Fruit fly (Drosophila melanogaster) whole organism, prepupa: ENCODE measurements around the gene CG43755.

Experiments used
- CG10631 ChIP-seq: fragments of 200-800 bp; sonication (Bioruptor generic); optimal IDR thresholded peaks from 2 replicates; lab custom pipeline; 2016; ENCODE audit warnings: missing biosample characterization, missing genetic modification characterization
- CG10669 ChIP-seq: fragments of 200-800 bp; sonication (Bioruptor generic); optimal IDR thresholded peaks from 3 replicates; lab custom pipeline; 2018; ENCODE audit warnings: missing biosample characterization, mild to moderate bottlenecking, missing genetic modification characterization, moderate library complexity
- CG11294 ChIP-seq: fragments of 200-800 bp; sonication (Bioruptor generic); IDR thresholded peaks from 2 replicates; pipeline ENCODE4 v1.3.6; 2022; ENCODE audit warnings: missing biosample characterization, missing genetic modification characterization
- CG11762 ChIP-seq: fragments of 200-800 bp; sonication (Bioruptor generic); optimal IDR thresholded peaks from 3 replicates; lab custom pipeline; 2016; ENCODE audit warnings: missing biosample characterization, missing genetic modification characterization; ENCODE audit not compliant: insufficient read depth
- CG11902 ChIP-seq: fragments of 200-800 bp; sonication (Bioruptor generic); optimal IDR thresholded peaks from 3 replicates; lab custom pipeline; 2016; ENCODE audit warnings: missing biosample characterization, missing genetic modification characterization
- CG15336 ChIP-seq: fragments of 200-800 bp; sonication (Bioruptor generic); IDR thresholded peaks from 2 replicates; pipeline ENCODE4 v1.3.6; 2022; ENCODE audit warnings: missing biosample characterization, missing genetic modification characterization
- CG1621 ChIP-seq: fragments of 200-800 bp; sonication (Bioruptor generic); optimal IDR thresholded peaks from 3 replicates; lab custom pipeline; 2018; ENCODE audit warnings: missing biosample characterization, mild to moderate bottlenecking, missing genetic modification characterization
- CG16779 ChIP-seq: fragments of 200-800 bp; sonication (Bioruptor generic); optimal IDR thresholded peaks from 3 replicates; lab custom pipeline; 2017; ENCODE audit warnings: missing biosample characterization, mild to moderate bottlenecking, missing genetic modification characterization
- CG3032 ChIP-seq: fragments of 200-800 bp; optimal IDR thresholded peaks from 2 replicates; lab custom pipeline; 2019; ENCODE audit warnings: missing biosample characterization, mild to moderate bottlenecking, missing genetic modification characterization, moderate library complexity
- CG31627 ChIP-seq: fragments of 200-800 bp; sonication (Bioruptor generic); optimal IDR thresholded peaks from 3 replicates; lab custom pipeline; 2016; ENCODE audit warnings: missing biosample characterization, missing genetic modification characterization
- CG32006 ChIP-seq: fragments of 200-800 bp; sonication (Bioruptor generic); optimal IDR thresholded peaks from 3 replicates; lab custom pipeline; 2017; ENCODE audit warnings: missing biosample characterization, mild to moderate bottlenecking, missing genetic modification characterization
- CG34406 ChIP-seq: fragments of 200-800 bp; sonication (Bioruptor generic); optimal IDR thresholded peaks from 3 replicates; lab custom pipeline; 2016; ENCODE audit warnings: missing biosample characterization, missing genetic modification characterization
- CG3919 ChIP-seq: fragments of 200-800 bp; sonication (Bioruptor generic); optimal IDR thresholded peaks from 3 replicates; lab custom pipeline; 2016; ENCODE audit warnings: missing biosample characterization, missing genetic modification characterization
- CG4318 ChIP-seq: fragments of 200-800 bp; sonication (Bioruptor generic); optimal IDR thresholded peaks from 3 replicates; lab custom pipeline; 2017; ENCODE audit warnings: missing biosample characterization, mild to moderate bottlenecking, missing genetic modification characterization
- CG6163 ChIP-seq: fragments of 200-800 bp; sonication (Bioruptor generic); IDR thresholded peaks from 3 replicates; pipeline ENCODE4 v1.3.6; 2022; ENCODE audit warnings: missing biosample characterization, missing genetic modification characterization
- CG6792 ChIP-seq: fragments of 200-800 bp; sonication (Bioruptor generic); optimal IDR thresholded peaks from 3 replicates; lab custom pipeline; 2016; ENCODE audit warnings: missing biosample characterization, missing genetic modification characterization
- CG6808 ChIP-seq: fragments of 200-800 bp; sonication (Bioruptor generic); optimal IDR thresholded peaks from 3 replicates; lab custom pipeline; 2017; ENCODE audit warnings: missing biosample characterization, missing genetic modification characterization, mild to moderate bottlenecking, moderate library complexity, missing genetic modification reagents
- CG6854 ChIP-seq: fragments of 200-800 bp; sonication (Bioruptor generic); optimal IDR thresholded peaks from 2 replicates; lab custom pipeline; 2017; ENCODE audit warnings: missing biosample characterization, mild to moderate bottlenecking, missing genetic modification characterization
- CG8119 ChIP-seq: fragments of 200-800 bp; sonication (Bioruptor generic); IDR thresholded peaks from 3 replicates; pipeline ENCODE4 v1.3.6; 2022; ENCODE audit warnings: missing biosample characterization, missing genetic modification characterization
- CG8319 ChIP-seq: fragments of 200-800 bp; sonication (Bioruptor generic); optimal IDR thresholded peaks from 3 replicates; lab custom pipeline; 2016; ENCODE audit warnings: missing biosample characterization, missing genetic modification characterization
- CG9139 ChIP-seq: fragments of 200-800 bp; sonication (Bioruptor generic); optimal IDR thresholded peaks from 3 replicates; lab custom pipeline; 2017; ENCODE audit warnings: missing biosample characterization, mild to moderate bottlenecking, missing genetic modification characterization
- Eip75B ChIP-seq: fragments of 200-800 bp; sonication (Bioruptor generic); optimal IDR thresholded peaks from 3 replicates; lab custom pipeline; 2016; ENCODE audit warnings: missing biosample characterization, missing genetic modification characterization
- Eip78C ChIP-seq: fragments of 200-800 bp; sonication (Bioruptor generic); peaks from one replicate; lab custom pipeline; 2016; ENCODE audit warnings: missing biosample characterization, missing genetic modification characterization
- Eip93F ChIP-seq: fragments of 200-800 bp; sonication (Bioruptor generic); optimal IDR thresholded peaks from 2 replicates; lab custom pipeline; 2016; ENCODE audit warnings: missing biosample characterization, mild to moderate bottlenecking, missing genetic modification characterization
- Gug ChIP-seq: fragments of 200-800 bp; sonication (Bioruptor generic); IDR thresholded peaks from 2 replicates; pipeline ENCODE4 v1.3.6; 2022; ENCODE audit warnings: missing biosample characterization, missing genetic modification characterization
- Hr38 ChIP-seq: sonication (Bioruptor generic); optimal IDR thresholded peaks from 2 replicates; lab custom pipeline; 2016; ENCODE audit warnings: missing biosample characterization, missing genetic modification characterization
- Hr39 ChIP-seq: fragments of 200-800 bp; sonication (Bioruptor generic); optimal IDR thresholded peaks from 2 replicates; lab custom pipeline; 2016; ENCODE audit warnings: missing biosample characterization, missing genetic modification characterization
- Met ChIP-seq: fragments of 200-800 bp; sonication (Bioruptor generic); optimal IDR thresholded peaks from 3 replicates; lab custom pipeline; 2016; ENCODE audit warnings: missing biosample characterization, missing genetic modification characterization
- Smox ChIP-seq: fragments of 200-800 bp; sonication (Bioruptor generic); optimal IDR thresholded peaks from 3 replicates; lab custom pipeline; 2016; ENCODE audit warnings: missing biosample characterization, missing genetic modification characterization
- Sox102F ChIP-seq: fragments of 200-800 bp; sonication (Bioruptor generic); optimal IDR thresholded peaks from 2 replicates; lab custom pipeline; 2016; ENCODE audit warnings: missing biosample characterization, mild to moderate bottlenecking, missing genetic modification characterization
- Sox14 ChIP-seq: fragments of 200-800 bp; sonication (Bioruptor generic); optimal IDR thresholded peaks from 3 replicates; lab custom pipeline; 2016; ENCODE audit warnings: missing biosample characterization, missing genetic modification characterization
- Sox15 ChIP-seq: fragments of 200-800 bp; sonication (Bioruptor generic); optimal IDR thresholded peaks from 3 replicates; lab custom pipeline; 2016; ENCODE audit warnings: missing biosample characterization, missing genetic modification characterization
- achi ChIP-seq: fragments of 200-800 bp; sonication (Bioruptor generic); optimal IDR thresholded peaks from 3 replicates; lab custom pipeline; 2016; ENCODE audit warnings: missing biosample characterization, missing genetic modification characterization
- acj6 ChIP-seq: fragments of 200-800 bp; sonication (Bioruptor generic); optimal IDR thresholded peaks from 3 replicates; lab custom pipeline; 2016; ENCODE audit warnings: missing biosample characterization, missing genetic modification characterization
- cyc ChIP-seq: fragments of 200-800 bp; sonication (Bioruptor generic); optimal IDR thresholded peaks from 3 replicates; lab custom pipeline; 2016; ENCODE audit warnings: missing biosample characterization, missing genetic modification characterization
- dsx ChIP-seq: fragments of 200-800 bp; optimal IDR thresholded peaks from 3 replicates; lab custom pipeline; 2019; ENCODE audit warnings: missing biosample characterization, mild to moderate bottlenecking, missing genetic modification characterization, moderate library complexity; ENCODE audit not compliant: poor library complexity, severe bottlenecking
- eg ChIP-seq: fragments of 200-800 bp; sonication (Bioruptor generic); IDR thresholded peaks from 3 replicates; pipeline ENCODE4 v1.3.6; 2022; ENCODE audit warnings: missing biosample characterization, missing genetic modification characterization
- esn ChIP-seq: fragments of 200-800 bp; sonication (Bioruptor generic); optimal IDR thresholded peaks from 2 replicates; lab custom pipeline; 2016; ENCODE audit warnings: missing biosample characterization, mild to moderate bottlenecking, missing genetic modification characterization, moderate library complexity
- fd59A ChIP-seq: fragments of 200-800 bp; sonication (Bioruptor generic); optimal IDR thresholded peaks from 2 replicates; lab custom pipeline; 2017; ENCODE audit warnings: missing biosample characterization, mild to moderate bottlenecking, missing genetic modification characterization, missing genetic modification reagents
- fkh ChIP-seq: fragments of 200-800 bp; sonication (Bioruptor generic); optimal IDR thresholded peaks from 3 replicates; lab custom pipeline; 2017; ENCODE audit warnings: missing biosample characterization, mild to moderate bottlenecking, missing genetic modification characterization, moderate library complexity
- lz ChIP-seq: fragments of 200-800 bp; sonication (Bioruptor generic); optimal IDR thresholded peaks from 3 replicates; lab custom pipeline; 2016; ENCODE audit warnings: missing biosample characterization, missing genetic modification characterization
- net ChIP-seq: fragments of 200-800 bp; sonication (Bioruptor generic); optimal IDR thresholded peaks from 3 replicates; lab custom pipeline; 2016; ENCODE audit warnings: missing biosample characterization, missing genetic modification characterization
- pdm3 ChIP-seq: fragments of 200-800 bp; sonication (Bioruptor generic); optimal IDR thresholded peaks from 3 replicates; lab custom pipeline; 2016; ENCODE audit warnings: missing biosample characterization, missing genetic modification characterization
- salr ChIP-seq, 2 experiments: fragments of 200-800 bp; sonication (Bioruptor generic); optimal IDR thresholded peaks; 3 replicates each; lab custom pipeline; 2016 to 2018; ENCODE audit warnings: missing biosample characterization in 2 of 2, missing genetic modification characterization in 2 of 2, mild to moderate bottlenecking in 1 of 2
- svp ChIP-seq: fragments of 200-800 bp; sonication (Bioruptor generic); peaks from one replicate; lab custom pipeline; 2016; ENCODE audit warnings: missing biosample characterization, missing genetic modification characterization
- vri ChIP-seq: fragments of 200-800 bp; sonication (Bioruptor generic); optimal IDR thresholded peaks from 3 replicates; lab custom pipeline; 2016; ENCODE audit warnings: missing biosample characterization, mild to moderate bottlenecking, missing genetic modification characterization

The CG43755 gene

DNA sequence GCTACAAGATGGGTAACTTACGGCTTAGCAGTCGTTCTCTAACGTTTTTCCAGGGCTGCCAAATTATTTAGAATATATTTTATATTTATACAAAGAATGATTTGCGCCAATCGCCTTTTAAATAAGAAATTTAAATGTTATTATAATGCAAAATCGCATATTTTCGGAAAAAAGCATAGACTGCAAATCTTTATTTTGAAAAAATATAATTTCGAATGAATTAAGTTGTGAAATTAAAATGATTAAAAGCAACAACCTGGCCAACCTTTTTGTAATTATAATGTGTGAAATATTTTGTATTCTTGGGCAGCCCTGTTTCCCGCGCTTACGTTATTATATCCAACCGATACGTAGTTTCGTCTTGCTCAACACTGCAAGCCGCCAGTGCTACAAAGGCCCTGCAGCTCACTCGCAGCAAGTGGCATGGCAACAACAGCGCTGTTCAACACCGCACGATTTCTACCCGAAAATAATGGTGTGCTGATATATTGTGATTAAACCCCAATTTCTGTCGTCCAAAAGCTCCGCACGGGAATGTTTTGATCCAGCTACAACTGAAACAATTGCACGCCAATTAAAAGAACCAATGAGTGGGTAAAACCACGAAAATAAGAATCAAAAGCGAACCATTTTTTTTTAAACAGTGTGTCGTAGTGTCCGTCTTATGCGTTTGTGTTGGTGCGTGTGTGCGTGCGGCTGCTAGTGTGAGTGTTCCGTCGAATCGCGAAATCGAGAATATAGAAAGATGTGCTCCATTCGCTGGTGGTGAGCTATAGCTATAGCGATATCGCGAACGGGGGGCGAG, 31.9 kb downstream of the CG43755 start, which contains the start of gene Pi3K21B (continued):
- peak; percentile 61 for TF ChIP-seq CG9139 (GFP tag; lab: Kevin White, UChicago)
- TF ChIP-seq esn: peak; percentile 91
- peak; percentile 93 for TF ChIP-seq CG10631 (GFP tag; lab: Kevin White, UChicago)
- peak; percentile 87 for TF ChIP-seq Met (GFP tag; lab: Kevin White, UChicago)
- peak; percentile 92 for TF ChIP-seq CG8119 (GFP tag; lab: Robert Waterston, UW)
- peak; percentile 90 for TF ChIP-seq vri (GFP tag; lab: Kevin White, UChicago)
- TF ChIP-seq svp (GFP tag; lab: Kevin White, UChicago): peak; percentile 94
- peak; percentile 80 for TF ChIP-seq CG15336 (GFP tag; lab: Robert Waterston, UW)
- TF ChIP-seq salr (GFP tag; optimal IDR thresholded peaks at IDR 0.05; lab: Kevin White, UChicago): peak; percentile 56 to 87
- peak; percentile 80 for TF ChIP-seq CG10669 (GFP tag; lab: Kevin White, UChicago)

DNA sequence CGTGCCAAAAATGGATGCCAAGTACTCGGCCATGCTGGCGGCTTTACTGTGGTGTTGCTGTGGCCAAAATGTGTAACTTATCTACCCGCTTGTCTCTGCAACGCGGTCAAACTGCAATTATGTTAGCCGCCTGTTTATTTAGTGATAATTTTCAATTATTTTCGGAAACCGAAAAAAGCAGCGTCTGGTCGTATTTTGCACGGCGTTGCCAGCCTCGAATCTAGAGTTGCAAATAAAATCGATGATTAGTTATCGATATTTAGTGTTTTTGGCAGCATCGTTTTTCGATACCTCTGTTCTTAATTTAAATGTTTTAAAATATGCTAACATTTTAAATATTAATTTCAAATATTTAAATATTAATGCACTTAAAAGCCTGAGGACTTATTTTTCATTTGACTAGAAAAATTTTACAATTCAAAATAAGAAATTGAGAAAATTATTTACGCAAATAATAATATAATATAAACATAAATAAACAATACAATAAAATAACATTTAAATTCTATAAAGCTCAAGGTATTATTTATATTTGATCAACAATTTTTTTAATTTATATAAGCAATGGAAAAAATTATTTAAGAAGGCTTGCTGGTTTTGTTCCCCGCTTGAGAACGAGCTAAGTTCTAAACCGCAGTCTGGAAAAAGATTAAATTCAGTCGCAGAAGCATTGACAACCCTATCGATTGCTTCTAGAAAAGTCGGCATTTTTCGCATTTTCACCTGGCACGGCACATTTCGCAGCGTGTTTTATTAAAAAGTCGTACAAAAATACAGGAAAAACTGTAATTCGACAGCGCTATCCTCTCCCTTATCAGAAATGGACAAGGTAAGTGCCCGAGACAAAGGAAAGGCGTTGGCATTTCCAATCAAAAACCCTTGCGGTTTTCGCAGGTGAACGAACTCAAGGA, 34.9 kb downstream of the CG43755 start, which contains the start of the genes U2af38 and Stip1:
TSS of gene U2af38 (minus strand) at position 230 of the 911 bp plus-strand sequence.
TSS of gene Stip1 (plus strand) at position 671 of the 911 bp plus-strand sequence.
- TF ChIP-seq Eip75B (GFP tag; lab: Kevin White, UChicago) (no peak), CG11902 (GFP tag; lab: Kevin White, UChicago) (no peak), fd59A (GFP tag; lab: Kevin White, UChicago) (no peak), Gug (GFP tag; lab: Robert Waterston, UW) (no peak), fkh (no peak), CG1621 (no peak), Sox102F (GFP tag; lab: Kevin White, UChicago) (no peak), CG11762 (GFP tag; lab: Kevin White, UChicago) (no peak), lz (GFP tag; lab: Kevin White, UChicago) (no peak), CG6792 (GFP tag; lab: Kevin White, UChicago) (no peak), Hr39 (GFP tag; lab: Kevin White, UChicago) (no peak), CG10669 (GFP tag; lab: Kevin White, UChicago) (no peak), Sox15 (GFP tag; lab: Kevin White, UChicago) (no peak), pdm3 (GFP tag; lab: Kevin White, UChicago) (no peak), Sox14 (peak; percentile 20), salr (GFP tag; optimal IDR thresholded peaks at IDR 0.05; lab: Kevin White, UChicago) (no peak), CG16779 (no peak), svp (GFP tag; lab: Kevin White, UChicago) (no peak), CG11294 (GFP tag; lab: Robert Waterston, UW) (no peak), CG8119 (GFP tag; lab: Robert Waterston, UW) (no peak), Eip78C (GFP tag; lab: Kevin White, UChicago) (peak; percentile 64), achi (GFP tag; lab: Kevin White, UChicago) (no peak), CG10631 (GFP tag; lab: Kevin White, UChicago) (no peak), net (GFP tag; lab: Kevin White, UChicago) (no peak), cyc (no peak), CG6854 (GFP tag; lab: Kevin White, UChicago) (no peak), acj6 (GFP tag; lab: Kevin White, UChicago) (peak; percentile 9), CG4318 (GFP tag; lab: Kevin White, UChicago) (no peak), CG6808 (GFP tag; lab: Kevin White, UChicago) (no peak), dsx (GFP tag; lab: Kevin White, UChicago) (no peak), CG34406 (GFP tag; lab: Kevin White, UChicago) (no peak), eg (GFP tag; lab: Robert Waterston, UW) (no peak), Smox (GFP tag; lab: Kevin White, UChicago) (no peak), CG3919 (GFP tag; lab: Kevin White, UChicago) (no peak), CG6163 (GFP tag; lab: Robert Waterston, UW) (no peak), CG8319 (GFP tag; lab: Kevin White, UChicago) (no peak), Hr38 (GFP tag; lab: Kevin White, UChicago) (no peak), CG3032 (tag; lab: Kevin White, UChicago) (no peak), CG31627 (GFP tag; lab: Kevin White, UChicago) (peak; percentile 3), CG32006 (GFP tag; lab: Kevin White, UChicago) (no peak), Eip93F (no peak)
